Fruit fly (Drosophila melanogaster) whole organism, adult: ENCODE results near the gene CG31908.

Experiments used
- CG14711 ChIP-seq: fragments of 200-800 bp; sonication (Bioruptor generic); optimal IDR thresholded peaks from 2 replicates; lab custom pipeline; 2018; ENCODE audit warnings: missing biosample characterization, mild to moderate bottlenecking, missing genetic modification characterization, moderate library complexity
- CG1620 ChIP-seq: fragments of 200-800 bp; sonication (Bioruptor generic); optimal IDR thresholded peaks from 2 replicates; lab custom pipeline; 2016; ENCODE audit warnings: missing biosample characterization, missing genetic modification characterization
- CG7045 ChIP-seq: fragments of 200-800 bp; sonication (Bioruptor generic); optimal IDR thresholded peaks from 2 replicates; lab custom pipeline; 2017; ENCODE audit warnings: missing biosample characterization, mild to moderate bottlenecking, missing genetic modification characterization
- Mnt ChIP-seq: fragments of 200-800 bp; sonication (Bioruptor generic); optimal IDR thresholded peaks from 2 replicates; lab custom pipeline; 2016; ENCODE audit warnings: missing biosample characterization, mild to moderate bottlenecking, missing genetic modification characterization
- toe ChIP-seq: fragments of 200-800 bp; sonication (Bioruptor generic); optimal IDR thresholded peaks from 2 replicates; lab custom pipeline; 2016; ENCODE audit warnings: missing biosample characterization, missing genetic modification characterization

DNA sequence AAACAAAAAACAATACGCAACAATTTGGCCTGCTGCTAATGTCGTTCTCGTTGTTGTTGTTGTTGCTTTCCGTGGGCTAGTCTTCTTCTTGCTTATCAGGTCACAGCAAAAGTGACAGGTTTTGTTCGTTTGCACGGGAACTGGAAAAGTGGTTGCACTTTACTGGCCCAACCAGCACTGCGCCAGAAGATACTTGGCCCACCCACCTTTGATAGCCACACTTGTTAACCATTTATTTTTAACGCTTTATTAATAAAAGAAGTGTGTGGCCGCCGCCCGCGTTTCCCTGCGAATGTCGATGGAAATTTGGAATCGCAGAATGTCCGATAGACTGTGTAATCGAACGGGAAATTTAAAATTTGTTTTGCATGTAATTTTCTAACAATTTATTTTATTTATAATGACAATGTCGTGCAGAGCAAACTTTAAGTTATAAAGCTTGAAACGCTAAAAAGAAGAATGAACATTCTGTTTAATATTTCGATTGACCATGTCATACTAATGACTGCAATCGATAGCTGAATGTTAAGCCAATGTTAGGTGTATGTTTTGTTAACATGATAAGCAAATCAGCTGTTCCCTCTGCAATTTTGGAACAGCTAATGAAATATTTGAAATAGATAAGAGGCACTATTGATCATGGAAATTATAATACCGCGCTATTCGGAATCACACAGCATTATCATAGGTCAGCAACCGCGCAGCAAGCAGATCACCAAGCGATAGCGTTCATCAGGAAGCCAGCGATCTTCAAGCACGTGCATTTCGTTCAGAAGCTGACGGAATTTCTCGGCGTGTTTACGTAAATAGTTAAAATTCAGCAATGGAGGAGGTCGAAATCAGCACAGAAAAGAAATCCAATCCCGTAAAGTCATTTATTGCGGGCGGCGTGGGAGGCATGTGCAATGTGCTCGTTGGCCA, at the start of gene CG31908, which contains the start of gene MME1:
- TF ChIP-seq CG7045 (GFP tag; lab: Kevin White, UChicago) (peak; percentile 4), CG1620 (GFP tag; lab: Kevin White, UChicago) (peak; percentile 42), CG14711 (peak; percentile 5), toe (GFP tag; lab: Kevin White, UChicago) (no peak), Mnt (peak; percentile 50)
